Fruit fly (Drosophila melanogaster) whole organism, embryonic: Measurements from ENCODE around the gene Mks1.
A peak's percentile ranks its signal among the peaks of the same experiment; 100 is the strongest.

Experiments
- B-H2 ChIP-seq: fragments of 200-800 bp; sonication (Bioruptor generic); optimal IDR thresholded peaks from 2 replicates; lab custom pipeline; 2018; ENCODE audit warnings: missing biosample characterization, mild to moderate bottlenecking, missing genetic modification characterization
- CG11723 ChIP-seq: fragments of 200-800 bp; sonication (Bioruptor generic); optimal IDR thresholded peaks from 2 replicates; lab custom pipeline; 2017; ENCODE audit warnings: missing biosample characterization, mild to moderate bottlenecking, missing genetic modification characterization
- CG13775 ChIP-seq: fragments of 200-800 bp; sonication (Bioruptor generic); optimal IDR thresholded peaks from 3 replicates; lab custom pipeline; 2017; ENCODE audit warnings: missing biosample characterization, mild to moderate bottlenecking, missing genetic modification characterization
- CG18764 ChIP-seq: fragments of 200-800 bp; sonication (Bioruptor generic); optimal IDR thresholded peaks from 3 replicates; lab custom pipeline; 2016; ENCODE audit warnings: missing biosample characterization, missing genetic modification characterization
- CG7372 ChIP-seq: fragments of 200-800 bp; sonication (Bioruptor generic); IDR thresholded peaks from 2 replicates; pipeline ENCODE4 v1.3.6; 2022; ENCODE audit warnings: missing biosample characterization, missing genetic modification characterization
- HmgZ ChIP-seq: fragments of 200-800 bp; sonication (Bioruptor generic); optimal IDR thresholded peaks from 2 replicates; lab custom pipeline; 2018; ENCODE audit warnings: missing biosample characterization, mild to moderate bottlenecking, missing genetic modification characterization
- Hr78 ChIP-seq, 2 experiments: fragments of 200-800 bp in 1 of 2; fragments of >200 bp in 1 of 2; sonication (Bioruptor generic) in 1 of 2; optimal IDR thresholded peaks; 2 replicates each; lab custom pipeline; 2017 to 2019; ENCODE audit warnings: missing biosample characterization in 2 of 2, missing genetic modification characterization in 2 of 2, mild to moderate bottlenecking in 1 of 2, moderate library complexity in 1 of 2
- Med ChIP-seq: fragments of 200-800 bp; sonication (Bioruptor generic); peaks from one replicate; lab custom pipeline; 2016; ENCODE audit warnings: missing biosample characterization, missing genetic modification characterization, mild to moderate bottlenecking, inconsistent platforms, moderate library complexity
- crc ChIP-seq: fragments of 200-800 bp; sonication (Bioruptor generic); optimal IDR thresholded peaks from 2 replicates; lab custom pipeline; 2016; ENCODE audit warnings: missing biosample characterization, missing genetic modification characterization
- eyg ChIP-seq: fragments of 200-800 bp; sonication (Bioruptor generic); optimal IDR thresholded peaks from 3 replicates; lab custom pipeline; 2016; ENCODE audit warnings: missing biosample characterization, missing genetic modification characterization
- zfh2 ChIP-seq: fragments of 200-800 bp; sonication (Bioruptor generic); optimal IDR thresholded peaks from 2 replicates; lab custom pipeline; 2016; ENCODE audit warnings: missing biosample characterization, missing genetic modification characterization

- peak; percentile 84 for TF ChIP-seq Med (GFP tag; lab: Kevin White, UChicago)
- no peak for TF ChIP-seq Hr78 (GFP tag; optimal IDR thresholded peaks at IDR 0.05; lab: Kevin White, UChicago)
- TF ChIP-seq CG7372 (GFP tag; lab: Robert Waterston, UW): no peak
- no peak for TF ChIP-seq eyg
- TF ChIP-seq B-H2 (GFP tag; lab: Kevin White, UChicago): no peak
- TF ChIP-seq zfh2 (GFP tag; lab: Kevin White, UChicago): no peak
- TF ChIP-seq crc (GFP tag; lab: Kevin White, UChicago): no peak
- TF ChIP-seq CG11723 (GFP tag; lab: Kevin White, UChicago): no peak
- no peak for TF ChIP-seq CG18764 (GFP tag; lab: Kevin White, UChicago)
- no peak for TF ChIP-seq HmgZ (tag; lab: Kevin White, UChicago)
- TF ChIP-seq CG13775: no peak
These were observed 42.7 kb downstream of the Mks1 start for dm6 chrX:12453704-12454103.
